Fruit fly (Drosophila melanogaster) whole organism, embryonic: ENCODE measurements around the gene CG31717.

ENCODE experiments used
- Bteb2 ChIP-seq: fragments of 200-800 bp; sonication (Bioruptor generic); optimal IDR thresholded peaks from 2 replicates; lab custom pipeline; 2016; ENCODE audit warnings: missing biosample characterization, missing genetic modification characterization
- CG11456 ChIP-seq: fragments of 200-800 bp; sonication (Bioruptor generic); IDR thresholded peaks from 3 replicates; pipeline ENCODE4 v1.3.6; 2022; ENCODE audit warnings: missing biosample characterization, missing genetic modification characterization
- CG11723 ChIP-seq: fragments of 200-800 bp; sonication (Bioruptor generic); optimal IDR thresholded peaks from 2 replicates; lab custom pipeline; 2017; ENCODE audit warnings: missing biosample characterization, mild to moderate bottlenecking, missing genetic modification characterization
- CG12071 ChIP-seq: fragments of 200-800 bp; sonication (Bioruptor generic); optimal IDR thresholded peaks from 3 replicates; lab custom pipeline; 2018; ENCODE audit warnings: missing biosample characterization, mild to moderate bottlenecking, missing genetic modification characterization
- CG12236 ChIP-seq: fragments of 200-800 bp; sonication (Bioruptor generic); optimal IDR thresholded peaks from 2 replicates; lab custom pipeline; 2016; ENCODE audit warnings: missing biosample characterization, missing genetic modification characterization
- CG12391 ChIP-seq: fragments of 200-800 bp; sonication (Bioruptor generic); optimal IDR thresholded peaks from 3 replicates; lab custom pipeline; 2018; ENCODE audit warnings: missing biosample characterization, mild to moderate bottlenecking, missing genetic modification characterization, moderate library complexity
- CG12659 ChIP-seq: fragments of 200-800 bp; sonication (Bioruptor generic); optimal IDR thresholded peaks from 3 replicates; lab custom pipeline; 2017; ENCODE audit warnings: mild to moderate bottlenecking, missing biosample characterization, missing genetic modification reagents, missing genetic modification characterization
- CG12769 ChIP-seq: fragments of 200-800 bp; sonication (Bioruptor generic); optimal IDR thresholded peaks from 2 replicates; lab custom pipeline; 2019; ENCODE audit warnings: missing biosample characterization, mild to moderate bottlenecking, missing genetic modification characterization, moderate library complexity
- CG13424 ChIP-seq: fragments of 200-800 bp; sonication (Bioruptor generic); optimal IDR thresholded peaks from 2 replicates; lab custom pipeline; 2019; ENCODE audit warnings: missing biosample characterization, mild to moderate bottlenecking, missing genetic modification characterization, moderate library complexity
- CG1603 ChIP-seq: fragments of 200-800 bp; sonication (Bioruptor generic); optimal IDR thresholded peaks from 2 replicates; lab custom pipeline; 2019; ENCODE audit warnings: missing biosample characterization, mild to moderate bottlenecking, missing genetic modification characterization, moderate library complexity
- CG16863 ChIP-seq: fragments of 200-800 bp; sonication (Bioruptor generic); optimal IDR thresholded peaks from 3 replicates; lab custom pipeline; 2016; ENCODE audit warnings: missing biosample characterization, missing genetic modification characterization
- CG17359 ChIP-seq: fragments of 200-800 bp; sonication (Bioruptor generic); optimal IDR thresholded peaks from 3 replicates; lab custom pipeline; 2018; ENCODE audit warnings: missing biosample characterization, mild to moderate bottlenecking, missing genetic modification characterization, moderate library complexity
- CG17385 ChIP-seq: fragments of 200-800 bp; sonication (Bioruptor generic); optimal IDR thresholded peaks from 3 replicates; lab custom pipeline; 2018; ENCODE audit warnings: missing biosample characterization, mild to moderate bottlenecking, missing genetic modification characterization
- CG2116 ChIP-seq: fragments of 200-800 bp; sonication (Bioruptor generic); optimal IDR thresholded peaks from 3 replicates; lab custom pipeline; 2018; ENCODE audit warnings: missing biosample characterization, mild to moderate bottlenecking, missing genetic modification characterization
- CG2120 ChIP-seq: fragments of 200-800 bp; sonication (Bioruptor generic); optimal IDR thresholded peaks from 3 replicates; lab custom pipeline; 2016; ENCODE audit warnings: missing biosample characterization, missing genetic modification characterization
- CG2202 ChIP-seq: fragments of 200-800 bp; sonication (Bioruptor generic); optimal IDR thresholded peaks from 2 replicates; lab custom pipeline; 2018; ENCODE audit warnings: missing biosample characterization, mild to moderate bottlenecking, missing genetic modification characterization
- CG2875 ChIP-seq: fragments of 200-800 bp; sonication (Bioruptor generic); optimal IDR thresholded peaks from 2 replicates; lab custom pipeline; 2017; ENCODE audit warnings: missing biosample characterization, mild to moderate bottlenecking, missing genetic modification characterization, missing genetic modification reagents
- CG33213 ChIP-seq: fragments of 200-800 bp; sonication (Bioruptor generic); optimal IDR thresholded peaks from 3 replicates; lab custom pipeline; 2016; ENCODE audit warnings: missing biosample characterization, missing genetic modification characterization
- CG42726 ChIP-seq: fragments of 200-800 bp; sonication (Bioruptor generic); IDR thresholded peaks from 2 replicates; pipeline ENCODE4 v1.3.6; 2022; ENCODE audit warnings: missing biosample characterization, missing genetic modification characterization; ENCODE audit not compliant: partially characterized antibody
- CG6689 ChIP-seq: fragments of 200-800 bp; sonication (Bioruptor generic); IDR thresholded peaks from 2 replicates; pipeline ENCODE4 v1.3.6; 2022; ENCODE audit warnings: missing biosample characterization, missing genetic modification characterization
- CTCF ChIP-seq: fragments of 200-800 bp; sonication (Bioruptor generic); optimal IDR thresholded peaks from 2 replicates; lab custom pipeline; 2017; ENCODE audit warnings: missing biosample characterization, mild to moderate bottlenecking, missing genetic modification characterization, moderate library complexity
- Camta ChIP-seq: fragments of 200-800 bp; sonication (Bioruptor generic); optimal IDR thresholded peaks from 2 replicates; lab custom pipeline; 2016; ENCODE audit warnings: missing biosample characterization, missing genetic modification characterization
- Chrac-16 ChIP-seq: fragments of 200-800 bp; sonication (Bioruptor generic); optimal IDR thresholded peaks from 3 replicates; lab custom pipeline; 2016; ENCODE audit warnings: missing biosample characterization, missing genetic modification characterization
- CrebB ChIP-seq: fragments of 200-800 bp; sonication (Bioruptor generic); optimal IDR thresholded peaks from 3 replicates; lab custom pipeline; 2018; ENCODE audit warnings: missing biosample characterization, mild to moderate bottlenecking, missing genetic modification characterization
- D19B ChIP-seq: fragments of 200-800 bp; sonication (Bioruptor generic); optimal IDR thresholded peaks from 2 replicates; lab custom pipeline; 2017; ENCODE audit warnings: missing biosample characterization, mild to moderate bottlenecking, missing genetic modification characterization
- Dbx ChIP-seq: fragments of 200-800 bp; sonication (Bioruptor generic); IDR thresholded peaks from 3 replicates; pipeline ENCODE4 v1.3.6; 2022; ENCODE audit warnings: missing biosample characterization, missing genetic modification characterization
- Dip3 ChIP-seq: fragments of 200-800 bp; sonication (Bioruptor generic); optimal IDR thresholded peaks from 3 replicates; lab custom pipeline; 2016; ENCODE audit warnings: missing biosample characterization, missing genetic modification characterization
- Dref ChIP-seq: fragments of 200-800 bp; sonication (Bioruptor generic); IDR thresholded peaks from 2 replicates; pipeline ENCODE4 v1.3.6; 2022; ENCODE audit warnings: missing biosample characterization, missing genetic modification characterization
- GATAe ChIP-seq: fragments of 200-800 bp; sonication (Bioruptor generic); conservative IDR thresholded peaks from 2 replicates; pipeline ENCODE4 v1.3.6; 2022; ENCODE audit warnings: missing biosample characterization, missing genetic modification characterization
- Neu2 ChIP-seq: fragments of 200-800 bp; sonication (Bioruptor generic); optimal IDR thresholded peaks from 3 replicates; lab custom pipeline; 2016; ENCODE audit warnings: missing biosample characterization, missing genetic modification characterization, borderline replicate concordance
- Nf-YA ChIP-seq: fragments of 200-800 bp; sonication (Bioruptor generic); IDR thresholded peaks from 2 replicates; pipeline ENCODE4 v1.3.6; 2022; ENCODE audit warnings: missing biosample characterization, missing genetic modification characterization
- Oli ChIP-seq: fragments of 200-800 bp; sonication (Bioruptor generic); optimal IDR thresholded peaks from 2 replicates; lab custom pipeline; 2018; ENCODE audit warnings: missing biosample characterization, mild to moderate bottlenecking, missing genetic modification characterization, moderate library complexity
- Side ChIP-seq: fragments of 200-800 bp; sonication (Bioruptor generic); optimal IDR thresholded peaks from 2 replicates; lab custom pipeline; 2016; ENCODE audit warnings: missing biosample characterization, missing genetic modification characterization
- Spps ChIP-seq: fragments of 200-800 bp; sonication (Bioruptor generic); optimal IDR thresholded peaks from 2 replicates; lab custom pipeline; 2018; ENCODE audit warnings: missing biosample characterization, mild to moderate bottlenecking, missing genetic modification characterization
- Stat92E ChIP-seq, 3 experiments: fragments of >200 bp in 2 of 3; fragments of 200-800 bp in 1 of 3; sonication (Bioruptor generic) in 1 of 3; optimal IDR thresholded peaks; 2 replicates each; lab custom pipeline; 2017 to 2019; ENCODE audit warnings: missing biosample characterization in 3 of 3, missing genetic modification characterization in 3 of 3, mild to moderate bottlenecking in 1 of 3, moderate library complexity in 1 of 3
- ac ChIP-seq: fragments of 200-800 bp; sonication (Bioruptor generic); optimal IDR thresholded peaks from 3 replicates; lab custom pipeline; 2017; ENCODE audit warnings: missing biosample characterization, mild to moderate bottlenecking, missing genetic modification characterization
- ara ChIP-seq: fragments of 200-800 bp; sonication (Bioruptor generic); IDR thresholded peaks from 2 replicates; pipeline ENCODE4 v1.3.6; 2022; ENCODE audit warnings: missing biosample characterization, missing genetic modification characterization
- cas ChIP-seq: fragments of 200-800 bp; sonication (Bioruptor generic); IDR thresholded peaks from 2 replicates; pipeline ENCODE4 v1.3.6; 2022; ENCODE audit warnings: missing biosample characterization, missing genetic modification characterization
- cwo ChIP-seq: fragments of 200-800 bp; sonication (Bioruptor generic); optimal IDR thresholded peaks from 3 replicates; lab custom pipeline; 2017; ENCODE audit warnings: missing biosample characterization, missing genetic modification characterization, mild to moderate bottlenecking, moderate library complexity, missing genetic modification reagents
- dpn ChIP-seq, 2 experiments: fragments of 200-800 bp; sonication (Bioruptor generic); optimal IDR thresholded peaks; 3 replicates each; lab custom pipeline; 2016; ENCODE audit warnings: missing biosample characterization in 2 of 2, missing genetic modification characterization in 2 of 2
- en ChIP-seq: fragments of 200-800 bp; sonication (Bioruptor generic); optimal IDR thresholded peaks from 2 replicates; lab custom pipeline; 2016; ENCODE audit warnings: missing biosample characterization, missing genetic modification characterization
- eve ChIP-seq, 2 experiments: fragments of >200 bp; optimal IDR thresholded peaks; 2 replicates each; lab custom pipeline; 2017; ENCODE audit warnings: missing biosample characterization in 2 of 2, missing genetic modification characterization in 2 of 2
- gfzf ChIP-seq: fragments of 200-800 bp; sonication (Bioruptor generic); optimal IDR thresholded peaks from 2 replicates; lab custom pipeline; 2016; ENCODE audit warnings: missing biosample characterization, mild to moderate bottlenecking, missing genetic modification characterization, moderate library complexity
- jigr1 ChIP-seq: fragments of 200-800 bp; sonication (Bioruptor generic); IDR thresholded peaks from 3 replicates; pipeline ENCODE4 v1.3.6; 2022; ENCODE audit warnings: missing biosample characterization, missing genetic modification characterization
- lilli ChIP-seq: fragments of 200-800 bp; sonication (Bioruptor generic); optimal IDR thresholded peaks from 3 replicates; lab custom pipeline; 2016; ENCODE audit warnings: missing biosample characterization, missing genetic modification characterization
- mam ChIP-seq: fragments of 200-800 bp; sonication (Bioruptor generic); optimal IDR thresholded peaks from 3 replicates; lab custom pipeline; 2016; ENCODE audit warnings: missing biosample characterization, missing genetic modification characterization
- nmo ChIP-seq: fragments of 200-800 bp; sonication (Bioruptor generic); optimal IDR thresholded peaks from 2 replicates; lab custom pipeline; 2018; ENCODE audit warnings: missing biosample characterization, mild to moderate bottlenecking, missing genetic modification characterization, moderate library complexity
- phol ChIP-seq: fragments of 200-800 bp; sonication (Bioruptor generic); optimal IDR thresholded peaks from 3 replicates; lab custom pipeline; 2018; ENCODE audit warnings: missing biosample characterization, mild to moderate bottlenecking, missing genetic modification characterization, moderate library complexity
- pzg ChIP-seq: fragments of 200-800 bp; sonication (Bioruptor generic); optimal IDR thresholded peaks from 3 replicates; lab custom pipeline; 2018; ENCODE audit warnings: missing biosample characterization, mild to moderate bottlenecking, missing genetic modification characterization, moderate library complexity
- tgo ChIP-seq: fragments of 200-800 bp; sonication (Bioruptor generic); IDR thresholded peaks from 3 replicates; pipeline ENCODE4 v1.3.6; 2022; ENCODE audit warnings: missing biosample characterization, missing genetic modification characterization
- trem ChIP-seq: fragments of 200-800 bp; optimal IDR thresholded peaks from 3 replicates; lab custom pipeline; 2019; ENCODE audit warnings: missing biosample characterization, mild to moderate bottlenecking, missing genetic modification characterization, moderate library complexity

CG31717 gene

DNA sequence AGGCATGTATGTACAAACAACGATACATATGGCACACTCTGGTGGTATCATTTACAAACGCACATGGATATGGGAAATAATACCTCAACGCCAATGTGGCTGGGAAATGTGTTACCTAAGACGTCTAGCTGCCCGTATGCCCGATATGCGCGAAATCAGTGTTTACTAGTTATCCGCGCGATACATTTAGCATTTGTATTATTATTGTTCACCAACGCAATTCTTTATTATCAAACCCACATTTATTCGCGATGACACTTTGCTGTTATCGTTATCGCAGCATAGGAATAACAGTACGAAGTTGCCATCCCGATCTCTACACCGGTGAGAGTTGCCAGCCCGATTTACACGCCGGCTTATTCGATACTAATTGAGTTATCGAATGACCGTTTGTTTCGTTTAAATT lies 3.7 kb upstream of the CG31717 start, which contains the start of gene chico (continued):
- TF ChIP-seq ara (GFP tag; lab: Robert Waterston, UW): no peak
- no peak for TF ChIP-seq CG2202
- no peak for TF ChIP-seq CG12391 (tag; lab: Kevin White, UChicago)
- no peak for TF ChIP-seq CG16863 (GFP tag; lab: Kevin White, UChicago)
- TF ChIP-seq Side (GFP tag; lab: Kevin White, UChicago): no peak
- no peak for TF ChIP-seq Dip3 (GFP tag; lab: Kevin White, UChicago)
- no peak for TF ChIP-seq CG12769 (tag; lab: Kevin White, UChicago)
- peak; percentile 80 for TF ChIP-seq trem
- no peak for TF ChIP-seq GATAe
- TF ChIP-seq CG2116 (GFP tag; lab: Kevin White, UChicago): peak; percentile 68
- no peak for TF ChIP-seq CG6689 (GFP tag; lab: Robert Waterston, UW)
- no peak for TF ChIP-seq tgo
- no peak for TF ChIP-seq cas
- TF ChIP-seq CG12071 (GFP tag; lab: Kevin White, UChicago): no peak
- no peak for TF ChIP-seq D19B (GFP tag; lab: Kevin White, UChicago)
- peak; percentile 83 for TF ChIP-seq CG1603
- TF ChIP-seq eve (GFP tag; optimal IDR thresholded peaks at IDR 0.05; lab: Kevin White, UChicago): peak in 1 of 2 experiments; percentile 76
- no peak for TF ChIP-seq en
- TF ChIP-seq mam (GFP tag; lab: Kevin White, UChicago): no peak
- no peak for TF ChIP-seq CG13424
- no peak for TF ChIP-seq Oli
- peak; percentile 35; the same call in 1 of the 2 replicates for TF ChIP-seq CG42726
- TF ChIP-seq CG17385: no peak
- no peak for TF ChIP-seq Camta (GFP tag; lab: Kevin White, UChicago)
- no peak for TF ChIP-seq Neu2
- TF ChIP-seq lilli: peak; percentile 38
- peak; percentile 38 for TF ChIP-seq gfzf (GFP tag; lab: Kevin White, UChicago)
- TF ChIP-seq Stat92E (GFP tag; optimal IDR thresholded peaks at IDR 0.05; lab: Kevin White, UChicago): peak in 1 of 3 experiments; percentile 17
- TF ChIP-seq Spps: peak; percentile 0
- no peak for TF ChIP-seq CG17359 (tag; lab: Kevin White, UChicago)
- no peak for TF ChIP-seq dpn (GFP tag; optimal IDR thresholded peaks at IDR 0.05; lab: Kevin White, UChicago)
- peak; percentile 98 for TF ChIP-seq Dref (GFP tag; lab: Robert Waterston, UW)
- peak; percentile 48 for TF ChIP-seq CG33213
- no peak for TF ChIP-seq Nf-YA
- TF ChIP-seq Chrac-16: no peak
- no peak for TF ChIP-seq cwo (GFP tag; lab: Kevin White, UChicago)
- peak; percentile 43 for TF ChIP-seq phol (tag; lab: Kevin White, UChicago)
- TF ChIP-seq CG11723: no peak
- peak; percentile 77 for TF ChIP-seq CG12659
- TF ChIP-seq CG2120 (GFP tag; lab: Kevin White, UChicago): peak; percentile 23
- no peak for TF ChIP-seq Bteb2 (GFP tag; lab: Kevin White, UChicago)
- peak; percentile 22; the same call in 1 of the 3 replicates for TF ChIP-seq Dbx (GFP tag; lab: Robert Waterston, UW)
- TF ChIP-seq CG2875 (GFP tag; lab: Kevin White, UChicago): no peak
- no peak for TF ChIP-seq CrebB
- no peak for TF ChIP-seq CG12236
- no peak for TF ChIP-seq CG11456 (GFP tag; lab: Robert Waterston, UW)
- peak; percentile 63 for TF ChIP-seq nmo (GFP tag; lab: Kevin White, UChicago)
- no peak for TF ChIP-seq jigr1
- TF ChIP-seq CTCF: no peak
- peak; percentile 97 for TF ChIP-seq pzg (GFP tag; lab: Kevin White, UChicago)
- no peak for TF ChIP-seq ac (GFP tag; lab: Kevin White, UChicago)
